Worm (Caenorhabditis elegans): ENCODE data around the gene F44E7.9.

ce11 chrV:5799373-5799772, 8.3 kb downstream of the F44E7.9 start, which contains the start of gene cyn-17:
- no peak for TF ChIP-seq lin-39 (tag; optimal IDR thresholded peaks at IDR 0.05)
- TF ChIP-seq lin-13 (GFP tag; optimal IDR thresholded peaks at IDR 0.05) = no peak
- TF ChIP-seq nhr-28 (tag; optimal IDR thresholded peaks at IDR 0.05) = no peak
- no peak for TF ChIP-seq egl-27 (tag; optimal IDR thresholded peaks at IDR 0.05)
- TF ChIP-seq skn-1 (tag; optimal IDR thresholded peaks at IDR 0.05) = no peak
- TF ChIP-seq rnt-1 (tag; optimal IDR thresholded peaks at IDR 0.05) = no peak
